Fruit fly (Drosophila melanogaster) whole organism, embryonic: ENCODE data around the gene Trxr1.

Experiments
- Atf6 ChIP-seq: fragments of 200-800 bp; sonication (Bioruptor generic); IDR thresholded peaks from 2 replicates; pipeline ENCODE4 v1.3.6; 2022; ENCODE audit warnings: missing biosample characterization, missing genetic modification characterization
- CG10147 ChIP-seq: fragments of 200-800 bp; sonication (Bioruptor generic); optimal IDR thresholded peaks from 2 replicates; lab custom pipeline; 2019; ENCODE audit warnings: missing biosample characterization, mild to moderate bottlenecking, missing genetic modification characterization, moderate library complexity
- CG10431 ChIP-seq: fragments of 200-800 bp; sonication (Bioruptor generic); optimal IDR thresholded peaks from 3 replicates; lab custom pipeline; 2018; ENCODE audit warnings: missing biosample characterization, mild to moderate bottlenecking, missing genetic modification characterization
- CG10462 ChIP-seq: fragments of 200-800 bp; sonication (Bioruptor generic); optimal IDR thresholded peaks from 2 replicates; lab custom pipeline; 2016; ENCODE audit warnings: missing biosample characterization, missing genetic modification characterization
- CG10654 ChIP-seq: fragments of 200-800 bp; sonication (Bioruptor generic); optimal IDR thresholded peaks from 2 replicates; lab custom pipeline; 2016; ENCODE audit warnings: missing biosample characterization, missing genetic modification characterization
- CG11695 ChIP-seq: fragments of 200-800 bp; sonication (Bioruptor generic); IDR thresholded peaks from 3 replicates; pipeline ENCODE4 v1.3.6; 2022; ENCODE audit warnings: missing biosample characterization, missing genetic modification characterization
- CG12659 ChIP-seq: fragments of 200-800 bp; sonication (Bioruptor generic); optimal IDR thresholded peaks from 3 replicates; lab custom pipeline; 2017; ENCODE audit warnings: mild to moderate bottlenecking, missing biosample characterization, missing genetic modification reagents, missing genetic modification characterization
- CG13624 ChIP-seq: fragments of 200-800 bp; sonication (Bioruptor generic); optimal IDR thresholded peaks from 2 replicates; lab custom pipeline; 2016; ENCODE audit warnings: missing biosample characterization, missing genetic modification characterization
- CG14441 ChIP-seq: fragments of 200-800 bp; sonication (Bioruptor generic); IDR thresholded peaks from 2 replicates; pipeline ENCODE4 v1.3.6; 2022; ENCODE audit warnings: missing biosample characterization, missing genetic modification characterization
- CG15601 ChIP-seq: fragments of 200-800 bp; sonication (Bioruptor generic); optimal IDR thresholded peaks from 3 replicates; lab custom pipeline; 2019; ENCODE audit warnings: missing biosample characterization, mild to moderate bottlenecking, missing genetic modification characterization, moderate library complexity
- CG17385 ChIP-seq: fragments of 200-800 bp; sonication (Bioruptor generic); optimal IDR thresholded peaks from 3 replicates; lab custom pipeline; 2018; ENCODE audit warnings: missing biosample characterization, mild to moderate bottlenecking, missing genetic modification characterization
- CG18011 ChIP-seq: fragments of 200-800 bp; sonication (Bioruptor generic); optimal IDR thresholded peaks from 2 replicates; lab custom pipeline; 2017; ENCODE audit warnings: missing biosample characterization, missing genetic modification characterization, mild to moderate bottlenecking, moderate library complexity, missing genotype
- CG2678 ChIP-seq: fragments of 200-800 bp; sonication (Bioruptor generic); optimal IDR thresholded peaks from 3 replicates; lab custom pipeline; 2019; ENCODE audit warnings: missing biosample characterization, mild to moderate bottlenecking, missing genetic modification characterization, moderate library complexity
- CG2712 ChIP-seq: fragments of 200-800 bp; optimal IDR thresholded peaks from 3 replicates; lab custom pipeline; 2019; ENCODE audit warnings: missing biosample characterization, mild to moderate bottlenecking, missing genetic modification characterization, moderate library complexity
- CG4820 ChIP-seq: fragments of 200-800 bp; sonication (Bioruptor generic); optimal IDR thresholded peaks from 3 replicates; lab custom pipeline; 2016; ENCODE audit warnings: missing biosample characterization, missing genetic modification characterization
- CG5953 ChIP-seq: fragments of 200-800 bp; sonication (Bioruptor generic); IDR thresholded peaks from 2 replicates; pipeline ENCODE4 v1.3.6; 2022; ENCODE audit warnings: missing biosample characterization, missing genetic modification characterization
- CG6654 ChIP-seq: fragments of 200-800 bp; sonication (Bioruptor generic); optimal IDR thresholded peaks from 2 replicates; lab custom pipeline; 2017; ENCODE audit warnings: missing biosample characterization, mild to moderate bottlenecking, missing genetic modification characterization
- CG6689 ChIP-seq: fragments of 200-800 bp; sonication (Bioruptor generic); IDR thresholded peaks from 2 replicates; pipeline ENCODE4 v1.3.6; 2022; ENCODE audit warnings: missing biosample characterization, missing genetic modification characterization
- CG7556 ChIP-seq: fragments of 200-800 bp; sonication (Bioruptor generic); optimal IDR thresholded peaks from 2 replicates; lab custom pipeline; 2017; ENCODE audit warnings: missing biosample characterization, mild to moderate bottlenecking, missing genetic modification characterization
- CG7786 ChIP-seq: fragments of 200-800 bp; sonication (Bioruptor generic); optimal IDR thresholded peaks from 2 replicates; lab custom pipeline; 2016; ENCODE audit warnings: missing biosample characterization, missing genetic modification characterization
- CG7839 ChIP-seq: fragments of 200-800 bp; sonication (Bioruptor generic); optimal IDR thresholded peaks from 3 replicates; lab custom pipeline; 2018; ENCODE audit warnings: missing biosample characterization, mild to moderate bottlenecking, missing genetic modification characterization, moderate library complexity
- CG9817 ChIP-seq: fragments of 200-800 bp; sonication (Bioruptor generic); optimal IDR thresholded peaks from 2 replicates; lab custom pipeline; 2018; ENCODE audit warnings: missing biosample characterization, mild to moderate bottlenecking, missing genetic modification characterization, moderate library complexity
- CkIIα-i1 ChIP-seq: fragments of 200-800 bp; sonication (Bioruptor generic); IDR thresholded peaks from 2 replicates; pipeline ENCODE4 v1.3.6; 2022; ENCODE audit warnings: missing biosample characterization, missing genetic modification characterization
- Fer3 ChIP-seq: fragments of 200-800 bp; sonication (Bioruptor generic); optimal IDR thresholded peaks from 2 replicates; lab custom pipeline; 2018; ENCODE audit warnings: missing biosample characterization, mild to moderate bottlenecking, missing genetic modification characterization, moderate library complexity
- Hr51 ChIP-seq, 2 experiments: fragments of 200-800 bp; sonication (Bioruptor generic); optimal IDR thresholded peaks; 2 replicates in 1 of 2; 3 replicates in 1 of 2; lab custom pipeline; 2016 to 2018; ENCODE audit warnings: missing biosample characterization in 2 of 2, missing genetic modification characterization in 2 of 2, mild to moderate bottlenecking in 1 of 2, moderate library complexity in 1 of 2
- Hr78 ChIP-seq, 2 experiments: fragments of 200-800 bp in 1 of 2; fragments of >200 bp in 1 of 2; sonication (Bioruptor generic) in 1 of 2; optimal IDR thresholded peaks; 2 replicates each; lab custom pipeline; 2017 to 2019; ENCODE audit warnings: missing biosample characterization in 2 of 2, missing genetic modification characterization in 2 of 2, mild to moderate bottlenecking in 1 of 2, moderate library complexity in 1 of 2
- Rfx ChIP-seq: fragments of 200-800 bp; sonication (Bioruptor generic); IDR thresholded peaks from 2 replicates; pipeline ENCODE4 v1.3.6; 2022; ENCODE audit warnings: missing biosample characterization, missing genetic modification characterization
- Sox102F ChIP-seq: fragments of 200-800 bp; sonication (Bioruptor generic); optimal IDR thresholded peaks from 2 replicates; lab custom pipeline; 2018; ENCODE audit warnings: missing biosample characterization, mild to moderate bottlenecking, missing genetic modification characterization, moderate library complexity
- amos ChIP-seq: fragments of 200-800 bp; sonication (Bioruptor generic); IDR thresholded peaks from 2 replicates; pipeline ENCODE4 v1.3.6; 2022; ENCODE audit warnings: missing biosample characterization, missing genetic modification characterization; ENCODE audit not compliant: partially characterized antibody
- ap ChIP-seq: fragments of 200-800 bp; sonication (Bioruptor generic); IDR thresholded peaks from 2 replicates; pipeline ENCODE4 v1.3.6; 2022; ENCODE audit warnings: missing biosample characterization, missing genetic modification characterization
- bab2 ChIP-seq: fragments of 200-800 bp; sonication (Bioruptor generic); optimal IDR thresholded peaks from 2 replicates; lab custom pipeline; 2016; ENCODE audit warnings: missing biosample characterization, missing genetic modification characterization
- cas ChIP-seq: fragments of 200-800 bp; sonication (Bioruptor generic); IDR thresholded peaks from 2 replicates; pipeline ENCODE4 v1.3.6; 2022; ENCODE audit warnings: missing biosample characterization, missing genetic modification characterization
- caup ChIP-seq: fragments of 200-800 bp; sonication (Bioruptor generic); optimal IDR thresholded peaks from 3 replicates; lab custom pipeline; 2017; ENCODE audit warnings: missing biosample characterization, mild to moderate bottlenecking, missing genetic modification characterization, moderate library complexity; ENCODE audit not compliant: severe bottlenecking
- cg ChIP-seq: fragments of 200-800 bp; sonication (Bioruptor generic); optimal IDR thresholded peaks from 3 replicates; lab custom pipeline; 2019; ENCODE audit warnings: missing biosample characterization, mild to moderate bottlenecking, missing genetic modification characterization, moderate library complexity
- ci ChIP-seq: fragments of 200-800 bp; sonication (Bioruptor generic); IDR thresholded peaks from 3 replicates; pipeline ENCODE4 v1.3.6; 2022; ENCODE audit warnings: missing biosample characterization, missing genetic modification characterization
- dan ChIP-seq: fragments of 200-800 bp; sonication (Bioruptor generic); IDR thresholded peaks from 2 replicates; pipeline ENCODE4 v1.3.6; 2022; ENCODE audit warnings: missing biosample characterization, missing genetic modification characterization
- esg ChIP-seq: fragments of 200-800 bp; sonication (Bioruptor generic); conservative IDR thresholded peaks from 2 replicates; pipeline ENCODE4 v1.3.6; 2022; ENCODE audit warnings: missing biosample characterization, missing genetic modification characterization
- fd96Cb ChIP-seq: fragments of 200-800 bp; sonication (Bioruptor generic); optimal IDR thresholded peaks from 2 replicates; lab custom pipeline; 2018; ENCODE audit warnings: missing biosample characterization, mild to moderate bottlenecking, missing genetic modification characterization, moderate library complexity
- her ChIP-seq: fragments of 200-800 bp; sonication (Bioruptor generic); optimal IDR thresholded peaks from 2 replicates; lab custom pipeline; 2016; ENCODE audit warnings: missing biosample characterization, missing genetic modification characterization
- ind ChIP-seq: fragments of 200-800 bp; sonication (Bioruptor generic); optimal IDR thresholded peaks from 3 replicates; lab custom pipeline; 2016; ENCODE audit warnings: missing biosample characterization, missing genetic modification characterization
- lilli ChIP-seq: fragments of 200-800 bp; sonication (Bioruptor generic); optimal IDR thresholded peaks from 3 replicates; lab custom pipeline; 2016; ENCODE audit warnings: missing biosample characterization, missing genetic modification characterization
- onecut ChIP-seq: fragments of 200-800 bp; sonication (Bioruptor generic); IDR thresholded peaks from 2 replicates; pipeline ENCODE4 v1.3.6; 2022; ENCODE audit warnings: missing biosample characterization, missing genetic modification characterization
- phol ChIP-seq: fragments of 200-800 bp; sonication (Bioruptor generic); optimal IDR thresholded peaks from 3 replicates; lab custom pipeline; 2018; ENCODE audit warnings: missing biosample characterization, mild to moderate bottlenecking, missing genetic modification characterization, moderate library complexity
- pnt ChIP-seq: fragments of 200-800 bp; sonication (Bioruptor generic); optimal IDR thresholded peaks from 3 replicates; lab custom pipeline; 2016; ENCODE audit warnings: missing biosample characterization, missing genetic modification characterization
- row ChIP-seq: fragments of 200-800 bp; sonication (Bioruptor generic); IDR thresholded peaks from 3 replicates; pipeline ENCODE4 v1.3.6; 2022; ENCODE audit warnings: missing biosample characterization, missing genetic modification characterization
- sens ChIP-seq: fragments of 200-800 bp; sonication (Bioruptor generic); peaks from one replicate; lab custom pipeline; 2016; ENCODE audit warnings: missing biosample characterization, missing genetic modification characterization
- sisA ChIP-seq: fragments of 200-800 bp; sonication (Bioruptor generic); IDR thresholded peaks from 2 replicates; pipeline ENCODE4 v1.3.6; 2022; ENCODE audit warnings: missing biosample characterization, missing genetic modification characterization
- vvl ChIP-seq: fragments of 200-800 bp; sonication (Bioruptor generic); IDR thresholded peaks from 2 replicates; pipeline ENCODE4 v1.3.6; 2022; ENCODE audit warnings: missing biosample characterization, missing genetic modification characterization

The Trxr1 gene

dm6 chrX:8205625-8206252, 36.6 kb upstream of the Trxr1 start (continued):
- peak; percentile 59 for TF ChIP-seq sens (GFP tag; lab: Kevin White, UChicago)
- peak; percentile 26 for TF ChIP-seq CG12659 (GFP tag; lab: Kevin White, UChicago)
- TF ChIP-seq Hr51 (GFP tag; optimal IDR thresholded peaks at IDR 0.05; lab: Kevin White, UChicago) = peak in 1 of 2 experiments; percentile 79
- peak; percentile 23 for TF ChIP-seq CG4820 (GFP tag; lab: Kevin White, UChicago)
- TF ChIP-seq dan (GFP tag; lab: Robert Waterston, UW) = no peak
- peak; percentile 32 for TF ChIP-seq CG7556 (GFP tag; lab: Kevin White, UChicago)
- TF ChIP-seq CG17385 = peak; percentile 23
- TF ChIP-seq ci (GFP tag; lab: Robert Waterston, UW) = peak; percentile 53; the same call in 1 of the 3 replicates
- no peak for TF ChIP-seq pnt (GFP tag; lab: Kevin White, UChicago)
- TF ChIP-seq CG10431 (GFP tag; lab: Kevin White, UChicago) = no peak
- no peak for TF ChIP-seq bab2 (GFP tag; lab: Kevin White, UChicago)
- peak; percentile 75 for TF ChIP-seq CG2678 (tag; lab: Kevin White, UChicago)
- no peak for TF ChIP-seq her (GFP tag; lab: Kevin White, UChicago)
- TF ChIP-seq CG18011 (GFP tag; lab: Kevin White, UChicago) = no peak
- peak; percentile 72 for TF ChIP-seq vvl (GFP tag; lab: Robert Waterston, UW)
- TF ChIP-seq ap (GFP tag; lab: Robert Waterston, UW) = 0 out of 2 replicates have a peak, but pooled peaks have one; percentile 28
- no peak for TF ChIP-seq CG13624
- TF ChIP-seq CG10147 (GFP tag; lab: Kevin White, UChicago) = peak; percentile 0
- TF ChIP-seq phol (tag; lab: Kevin White, UChicago) = peak; percentile 58
- peak; percentile 33; the same call in 1 of the 2 replicates for TF ChIP-seq sisA (GFP tag; lab: Robert Waterston, UW)
- TF ChIP-seq lilli (GFP tag; lab: Kevin White, UChicago) = no peak
- TF ChIP-seq amos (GFP tag; lab: Robert Waterston, UW) = no peak
- no peak for TF ChIP-seq CG15601 (tag; lab: Kevin White, UChicago)
- TF ChIP-seq Atf6 (GFP tag; lab: Robert Waterston, UW) = peak; percentile 37; the same call in 1 of the 2 replicates
- TF ChIP-seq CG2712 (tag; lab: Kevin White, UChicago) = peak; percentile 48
- TF ChIP-seq row = peak; percentile 61; the same call in 2 of the 3 replicates
- peak; percentile 79 for TF ChIP-seq Sox102F (GFP tag; lab: Kevin White, UChicago)
- no peak for TF ChIP-seq CG7786
- peak; percentile 25; the same call in 1 of the 2 replicates for TF ChIP-seq onecut (GFP tag; lab: Robert Waterston, UW)
- TF ChIP-seq fd96Cb = peak; percentile 42
- peak; percentile 44; the same call in 1 of the 2 replicates for TF ChIP-seq CG5953
- TF ChIP-seq Hr78 (GFP tag; optimal IDR thresholded peaks at IDR 0.05; lab: Kevin White, UChicago) = peak in 1 of 2 experiments; percentile 23
- no peak for TF ChIP-seq caup (GFP tag; lab: Kevin White, UChicago)
- TF ChIP-seq cas (GFP tag; lab: Robert Waterston, UW) = 0 out of 2 replicates have a peak, but pooled peaks have one; percentile 7
- no peak for TF ChIP-seq CkIIα-i1 (GFP tag; lab: Robert Waterston, UW)
- TF ChIP-seq CG7839 (tag; lab: Kevin White, UChicago) = peak; percentile 68
- TF ChIP-seq cg = peak; percentile 54
- TF ChIP-seq CG6654 (GFP tag; lab: Kevin White, UChicago) = no peak
- 0 out of 2 replicates have a peak, but pooled peaks have one; percentile 11 for TF ChIP-seq esg (GFP tag; lab: Robert Waterston, UW)
- peak; percentile 23; the same call in 1 of the 2 replicates for TF ChIP-seq CG6689 (GFP tag; lab: Robert Waterston, UW)
- TF ChIP-seq CG14441 (GFP tag; lab: Robert Waterston, UW) = peak; percentile 63
- TF ChIP-seq CG9817 = no peak
- TF ChIP-seq ind (GFP tag; lab: Kevin White, UChicago) = peak; percentile 28
- peak; percentile 6 for TF ChIP-seq CG10462
- no peak for TF ChIP-seq CG10654 (GFP tag; lab: Kevin White, UChicago)
- peak; percentile 25 for TF ChIP-seq Fer3 (tag; lab: Kevin White, UChicago)
- TF ChIP-seq Rfx (GFP tag; lab: Robert Waterston, UW) = peak; percentile 44; the same call in 1 of the 2 replicates
- peak; percentile 59; the same call in 1 of the 3 replicates for TF ChIP-seq CG11695 (GFP tag; lab: Robert Waterston, UW)
